Worm (Caenorhabditis elegans): ENCODE measurements around the gene pph-1.

ce11 chrV:10741357-10741756 is 39.0 kb downstream of the pph-1 start, which contains the start of gene ZC302.3:
- no peak for TF ChIP-seq nhr-12 (tag; optimal IDR thresholded peaks at IDR 0.05)
- no peak for TF ChIP-seq nhr-237 (tag; optimal IDR thresholded peaks at IDR 0.05)
- TF ChIP-seq ztf-11 (tag; optimal IDR thresholded peaks at IDR 0.05), result no peak
- TF ChIP-seq unc-98 (GFP tag; IDR thresholded peaks at IDR 0.05), result no peak
- TF ChIP-seq unc-62 (GFP tag; optimal IDR thresholded peaks at IDR 0.05), result no peak
- no peak for TF ChIP-seq zag-1 (tag; optimal IDR thresholded peaks at IDR 0.05)
- TF ChIP-seq rnt-1 (tag; optimal IDR thresholded peaks at IDR 0.05), result no peak

All from whole organism, L1 larva.